In genomic region chr3R:4987408-4987807, dm6 we compare ENCODE assay signal across 1 fruit fly cellular context.
TF ChIP-seq lines count a peak whose summit lies in the region.

No protein-coding gene starts in this region.

TF ChIP-seq in whole organism, embryonic, 481 proteins besides CTCF, POLR2A, EP300 and RAD21 (continued from another document):
- peak; percentile 20 for TF ChIP-seq kni (GFP tag; optimal IDR thresholded peaks at IDR 0.05; lab: Kevin White, UChicago)
- TF ChIP-seq Sin3A (optimal IDR thresholded peaks at IDR 0.05; lab: Kevin White, UChicago) = no peak
- TF ChIP-seq HLHmδ (GFP tag; optimal IDR thresholded peaks at IDR 0.05; lab: Kevin White, UChicago) = no peak
- TF ChIP-seq Med (GFP tag; lab: Kevin White, UChicago) = peak; percentile 38
- no peak for TF ChIP-seq zfh2 (GFP tag; optimal IDR thresholded peaks at IDR 0.05; lab: Kevin White, UChicago)
- no peak for TF ChIP-seq CG18011 (GFP tag; optimal IDR thresholded peaks at IDR 0.05; lab: Kevin White, UChicago)
- no peak for TF ChIP-seq run (tag; optimal IDR thresholded peaks at IDR 0.05; lab: Kevin White, UChicago)
- TF ChIP-seq Abd-B (GFP tag; optimal IDR thresholded peaks at IDR 0.05; lab: Kevin White, UChicago) = no peak
- TF ChIP-seq cad (GFP tag; optimal IDR thresholded peaks at IDR 0.05; lab: Kevin White, UChicago) = no peak
- TF ChIP-seq lola (GFP tag; optimal IDR thresholded peaks at IDR 0.05; lab: Kevin White, UChicago) = no peak
- peak; percentile 69 for TF ChIP-seq grn (GFP tag; optimal IDR thresholded peaks at IDR 0.05; lab: Kevin White, UChicago)
- no peak for TF ChIP-seq CG11093 (GFP tag; IDR thresholded peaks at IDR 0.05; lab: Robert Waterston, UW)
- peak; percentile 18; the same call in 1 of the 2 replicates for TF ChIP-seq vvl (GFP tag; IDR thresholded peaks at IDR 0.05; lab: Robert Waterston, UW)
- TF ChIP-seq lov (optimal IDR thresholded peaks at IDR 0.05; lab: Kevin White, UChicago) = no peak
- TF ChIP-seq lov (GFP tag; IDR thresholded peaks at IDR 0.05; lab: Robert Waterston, UW) = 0 out of 3 replicates have a peak, but pooled peaks have one; percentile 34
- TF ChIP-seq bbx (GFP tag; IDR thresholded peaks at IDR 0.05; lab: Robert Waterston, UW; ENCODE audit: partially characterized antibody) = no peak
- peak; percentile 16 for TF ChIP-seq CG13894 (tag; optimal IDR thresholded peaks at IDR 0.05; lab: Kevin White, UChicago)
- no peak for TF ChIP-seq CG15479 (GFP tag; optimal IDR thresholded peaks at IDR 0.05; lab: Kevin White, UChicago)
- TF ChIP-seq HLH4C (GFP tag; IDR thresholded peaks at IDR 0.05; lab: Robert Waterston, UW; ENCODE audit: partially characterized antibody) = no peak
- no peak for TF ChIP-seq Hmx (GFP tag; optimal IDR thresholded peaks at IDR 0.05; lab: Kevin White, UChicago)
- TF ChIP-seq unc-4 (GFP tag; IDR thresholded peaks at IDR 0.05; lab: Robert Waterston, UW; ENCODE audit: partially characterized antibody) = no peak
- TF ChIP-seq CG1647 (GFP tag; optimal IDR thresholded peaks at IDR 0.05; lab: Kevin White, UChicago) = no peak
- TF ChIP-seq CG6175 (GFP tag; IDR thresholded peaks at IDR 0.05; lab: Robert Waterston, UW) = no peak
- TF ChIP-seq Hr3 (GFP tag; optimal IDR thresholded peaks at IDR 0.05; lab: Kevin White, UChicago) = no peak
- TF ChIP-seq tin (GFP tag; optimal IDR thresholded peaks at IDR 0.05; lab: Kevin White, UChicago) = no peak
- TF ChIP-seq HLH54F (GFP tag; optimal IDR thresholded peaks at IDR 0.05; lab: Kevin White, UChicago) = no peak
- no peak for TF ChIP-seq CG15073 (GFP tag; optimal IDR thresholded peaks at IDR 0.05; lab: Kevin White, UChicago)
- TF ChIP-seq CG2129 (GFP tag; IDR thresholded peaks at IDR 0.05; lab: Robert Waterston, UW; ENCODE audit: partially characterized antibody) = no peak
- no peak for TF ChIP-seq CG7786 (GFP tag; optimal IDR thresholded peaks at IDR 0.05; lab: Kevin White, UChicago)
- no peak for TF ChIP-seq gfzf (GFP tag; optimal IDR thresholded peaks at IDR 0.05; lab: Kevin White, UChicago)
- no peak for TF ChIP-seq CHES-1-like (GFP tag; optimal IDR thresholded peaks at IDR 0.05; lab: Kevin White, UChicago)
- no peak for TF ChIP-seq Optix (GFP tag; IDR thresholded peaks at IDR 0.05; lab: Robert Waterston, UW)
- TF ChIP-seq CrebB (tag; optimal IDR thresholded peaks at IDR 0.05; lab: Kevin White, UChicago) = no peak
- no peak for TF ChIP-seq CG11696 (GFP tag; IDR thresholded peaks at IDR 0.05; lab: Robert Waterston, UW)
- no peak for TF ChIP-seq gcm (GFP tag; optimal IDR thresholded peaks at IDR 0.05; lab: Kevin White, UChicago)
- no peak for TF ChIP-seq gce (GFP tag; IDR thresholded peaks at IDR 0.05; lab: Robert Waterston, UW)
- TF ChIP-seq CG9876 (GFP tag; optimal IDR thresholded peaks at IDR 0.05; lab: Kevin White, UChicago) = no peak
- no peak for TF ChIP-seq Chrac-16 (GFP tag; optimal IDR thresholded peaks at IDR 0.05; lab: Kevin White, UChicago)
- TF ChIP-seq CG17612 (GFP tag; IDR thresholded peaks at IDR 0.05; lab: Robert Waterston, UW) = no peak
